Worm (Caenorhabditis elegans): ENCODE measurements around the gene F58A4.2.

F58A4.2 gene

DNA sequence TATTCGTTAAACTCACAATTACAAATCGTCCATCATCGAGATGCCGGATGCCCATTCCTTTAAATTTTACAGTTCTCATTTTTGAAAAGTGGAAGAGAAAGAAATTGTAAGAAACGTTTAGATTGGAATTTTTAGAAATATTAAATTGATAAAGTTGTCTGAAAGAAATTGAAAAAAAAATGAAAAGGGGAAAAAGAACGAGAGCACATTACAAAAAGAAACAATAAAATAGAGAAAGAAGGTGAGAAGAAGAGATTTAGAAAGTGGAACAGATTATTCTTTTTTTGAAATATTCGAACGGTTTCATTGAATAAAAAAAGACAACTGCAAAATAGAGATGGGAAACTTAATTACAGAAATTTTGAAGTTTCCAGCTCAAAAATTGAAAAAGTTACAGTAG, 39.4 kb downstream of the F58A4.2 start, which contains the start of gene C48B4.8:
Gene C48B4.8 (minus strand): TSS at position 101 of the 400 bp plus-strand sequence.
- TF ChIP-seq jun-1 (tag; optimal IDR thresholded peaks at IDR 0.05) = no peak
- no peak for TF ChIP-seq unc-130 (tag; optimal IDR thresholded peaks at IDR 0.05)

DNA sequence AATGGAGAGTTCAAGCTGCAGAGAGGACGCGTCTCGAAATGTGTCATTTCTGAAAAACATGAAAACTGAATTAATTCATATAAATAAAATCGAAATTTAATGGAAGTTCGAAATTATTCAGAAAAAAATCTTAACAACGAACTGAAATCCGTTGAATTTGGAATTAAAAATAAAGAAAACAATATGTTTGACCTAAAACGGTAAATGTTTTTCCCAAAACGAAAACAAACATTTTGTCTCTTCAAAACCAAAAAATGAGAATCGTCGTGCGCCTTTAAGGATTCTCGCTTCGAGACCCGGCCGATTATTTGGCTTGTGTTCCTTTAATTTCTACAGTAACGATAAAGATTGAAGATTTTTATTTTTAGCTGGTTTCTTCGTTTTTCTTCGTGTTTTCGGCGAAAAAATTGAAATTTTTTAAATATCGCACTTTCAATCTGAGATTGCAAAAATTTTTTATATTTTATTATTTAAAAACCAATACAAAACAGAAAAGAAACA, 41.1 kb downstream of the F58A4.2 start, which contains the start of gene C48B4.7:
Gene C48B4.7 (minus strand): TSS at position 51 of the 501 bp plus-strand sequence.
- no peak for TF ChIP-seq tlp-1 (tag; optimal IDR thresholded peaks at IDR 0.05)
- TF ChIP-seq ama-1 (optimal IDR thresholded peaks at IDR 0.05) = no peak
- no peak for TF ChIP-seq egl-13 (tag; optimal IDR thresholded peaks at IDR 0.05)
- no peak for TF ChIP-seq snu-23 (GFP tag; optimal IDR thresholded peaks at IDR 0.05)
- no peak for TF ChIP-seq ceh-82 (tag; optimal IDR thresholded peaks at IDR 0.05)
- TF ChIP-seq unc-62 (GFP tag; optimal IDR thresholded peaks at IDR 0.05) = no peak
- TF ChIP-seq lin-15B (tag; optimal IDR thresholded peaks at IDR 0.05) = no peak

DNA sequence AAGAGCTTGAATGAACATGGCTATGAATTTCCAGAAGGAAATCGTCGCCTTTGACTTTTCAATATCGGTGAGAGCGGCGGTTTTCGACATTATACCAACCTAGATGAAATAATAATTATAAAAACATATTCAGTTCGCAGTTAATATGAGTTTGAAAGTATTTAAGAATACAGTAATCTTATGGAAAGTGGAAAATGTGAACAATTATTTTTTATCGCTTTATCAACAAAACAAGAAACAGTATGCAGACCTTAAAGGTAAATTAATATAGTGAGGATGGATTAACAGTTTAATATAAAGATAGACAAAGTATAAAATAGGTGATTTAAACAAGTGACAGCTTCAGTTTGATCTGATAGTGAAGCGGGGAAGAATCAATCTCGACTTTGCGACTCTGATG, 42.1 kb downstream of the F58A4.2 start, which contains the start of gene C48B4.6:
Gene C48B4.6 (minus strand): TSS at position 101 of the 400 bp plus-strand sequence.
- TF ChIP-seq unc-30 (tag; optimal IDR thresholded peaks at IDR 0.05) (no peak), unc-130 (tag; optimal IDR thresholded peaks at IDR 0.05) (no peak), sptf-1 (tag; optimal IDR thresholded peaks at IDR 0.05) (no peak), aly-2 (tag; optimal IDR thresholded peaks at IDR 0.05) (no peak), ceh-88 (GFP tag; IDR thresholded peaks at IDR 0.05) (no peak), C04F5.9 (tag; optimal IDR thresholded peaks at IDR 0.05) (no peak), alr-1 (tag; optimal IDR thresholded peaks at IDR 0.05; ENCODE audit: borderline replicate concordance) (no peak), C16A3.4 (tag; optimal IDR thresholded peaks at IDR 0.05) (no peak), ceh-8 (GFP tag; optimal IDR thresholded peaks at IDR 0.05) (no peak), ceh-82 (tag; optimal IDR thresholded peaks at IDR 0.05) (no peak), nhr-47 (tag; optimal IDR thresholded peaks at IDR 0.05) (no peak), nhr-76 (tag; optimal IDR thresholded peaks at IDR 0.05) (no peak), lsy-2 (tag; optimal IDR thresholded peaks at IDR 0.05) (no peak), mep-1 (tag; optimal IDR thresholded peaks at IDR 0.05) (no peak), ama-1 (optimal IDR thresholded peaks at IDR 0.05) (no peak), egl-27 (tag; optimal IDR thresholded peaks at IDR 0.05) (no peak), lin-15B (tag; optimal IDR thresholded peaks at IDR 0.05) (no peak), isw-1 (GFP tag; IDR thresholded peaks at IDR 0.05) (no peak)

DNA sequence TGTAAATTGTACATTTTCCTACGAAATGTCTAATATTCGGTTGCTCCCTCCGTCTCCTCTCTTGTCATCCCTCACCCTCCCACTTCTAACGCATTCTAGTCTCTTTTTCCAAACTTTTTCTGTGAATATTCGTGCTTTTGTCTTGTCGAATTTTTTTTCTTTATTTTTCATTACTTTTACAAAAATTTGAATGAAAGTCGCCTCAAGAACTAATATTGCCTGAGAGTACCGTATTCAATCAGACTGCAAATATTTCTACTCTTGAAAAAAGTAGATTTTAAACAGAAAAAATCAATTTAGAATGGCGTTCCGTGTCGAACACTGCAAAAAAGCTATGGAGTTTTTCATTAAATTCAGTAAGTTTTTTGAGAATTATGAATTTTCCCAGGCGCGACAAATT, 44.2 kb downstream of the F58A4.2 start, which contains the start of gene ZK1098.11:
Gene ZK1098.11 (plus strand): TSS at position 301 of the 400 bp plus-strand sequence.
- TF ChIP-seq nhr-47 (tag; optimal IDR thresholded peaks at IDR 0.05) (no peak), pag-3 (tag; optimal IDR thresholded peaks at IDR 0.05; ENCODE audit: borderline replicate concordance, insufficient read depth) (no peak), ets-5 (GFP tag; IDR thresholded peaks at IDR 0.05) (no peak), sox-4 (tag; optimal IDR thresholded peaks at IDR 0.05) (no peak), nhr-76 (tag; optimal IDR thresholded peaks at IDR 0.05) (no peak), irx-1 (tag; optimal IDR thresholded peaks at IDR 0.05) (no peak)

Data from whole organism, L1 larva.